Worm (Caenorhabditis elegans): Measurements from ENCODE around the gene ptp-5.1.

- TF ChIP-seq sptf-1 (tag; optimal IDR thresholded peaks at IDR 0.05), result no peak
- TF ChIP-seq nhr-90 (tag; optimal IDR thresholded peaks at IDR 0.05; ENCODE audit: poor library complexity), result no peak
- TF ChIP-seq lin-15B (tag; optimal IDR thresholded peaks at IDR 0.05), result no peak
- TF ChIP-seq hpl-2 (GFP tag; optimal IDR thresholded peaks at IDR 0.05), result no peak
- TF ChIP-seq alr-1 (tag; optimal IDR thresholded peaks at IDR 0.05; ENCODE audit: borderline replicate concordance), result no peak
- TF ChIP-seq nhr-11 (tag; optimal IDR thresholded peaks at IDR 0.05), result no peak
These were observed 6.9 kb downstream of the ptp-5.1 start, which contains the start of gene lam-1 for ce11 chrIV:5173032-5173431.

Data from whole organism, L1 larva.